Worm (Caenorhabditis elegans) whole organism, early embryonic: ENCODE results near the gene unc-1.

Experiments used
- F13C5.2 ChIP-seq: sonication (generic microtip); optimal IDR thresholded peaks from 2 replicates; lab custom pipeline; 2017; ENCODE audit warnings: mild to moderate bottlenecking, missing genetic modification characterization, inconsistent platforms, missing compliant biosample characterization
- aly-1 ChIP-seq: sonication (generic microtip); optimal IDR thresholded peaks from 2 replicates; lab custom pipeline; 2016; ENCODE audit warnings: missing genetic modification characterization, missing compliant biosample characterization
- ama-1 ChIP-seq: fragments of 150-350 bp; optimal IDR thresholded peaks from 2 replicates; lab custom pipeline; 2014
- ceh-13 ChIP-seq: fragments of 200-800 bp; sonication (Bioruptor generic); optimal IDR thresholded peaks from 2 replicates; lab custom pipeline; 2018; ENCODE audit warnings: mild to moderate bottlenecking, missing genetic modification characterization, missing compliant biosample characterization
- ceh-36 ChIP-seq: sonication (generic microtip); optimal IDR thresholded peaks from 2 replicates; lab custom pipeline; 2016; ENCODE audit warnings: missing genetic modification characterization, inconsistent platforms, missing compliant biosample characterization
- ets-7 ChIP-seq: sonication (generic microtip); optimal IDR thresholded peaks from 2 replicates; lab custom pipeline; 2016; ENCODE audit warnings: missing genotype, missing genetic modification characterization, missing compliant biosample characterization
- flt-1 ChIP-seq: fragments of 200-800 bp; sonication (Bioruptor generic); IDR thresholded peaks from 2 replicates; pipeline ENCODE4 v1.3.6; 2022; ENCODE audit warnings: missing genetic modification characterization, missing compliant biosample characterization
- hmbx-1 ChIP-seq: sonication (generic microtip); optimal IDR thresholded peaks from 2 replicates; lab custom pipeline; 2016; ENCODE audit warnings: mild to moderate bottlenecking, missing genetic modification characterization, missing compliant biosample characterization
- hnd-1 ChIP-seq: sonication (generic microtip); optimal IDR thresholded peaks from 2 replicates; lab custom pipeline; 2016; ENCODE audit warnings: missing genetic modification characterization, missing compliant biosample characterization
- pes-1 ChIP-seq: fragments of 200-800 bp; sonication (Bioruptor generic); IDR thresholded peaks from 2 replicates; pipeline ENCODE4 v1.3.6; 2022; ENCODE audit warnings: missing genetic modification reagents, missing genetic modification characterization, missing compliant biosample characterization
- scrt-1 ChIP-seq: fragments of 200-800 bp; sonication (Bioruptor generic); IDR thresholded peaks from 2 replicates; pipeline ENCODE4 v1.3.6; 2022; ENCODE audit warnings: missing genetic modification characterization, missing compliant biosample characterization
- tbx-11 ChIP-seq: fragments of 200-800 bp; sonication (Bioruptor generic); IDR thresholded peaks from 2 replicates; pipeline ENCODE4 v1.3.6; 2022; ENCODE audit warnings: missing genetic modification characterization, missing compliant biosample characterization
- tbx-37 ChIP-seq: fragments of 200-800 bp; sonication (Bioruptor generic); conservative IDR thresholded peaks from 2 replicates; pipeline ENCODE4 v1.3.6; 2022; ENCODE audit warnings: missing genetic modification reagents, missing genetic modification characterization, missing compliant biosample characterization

- TF ChIP-seq ets-7 (tag; lab: Kevin White, UChicago) (no peak), scrt-1 (GFP tag; lab: Robert Waterston, UW) (no peak), ama-1 (no peak), F13C5.2 (tag; lab: Kevin White, UChicago) (no peak), ceh-36 (tag; lab: Kevin White, UChicago) (no peak), tbx-37 (GFP tag; lab: Robert Waterston, UW) (no peak), ceh-13 (GFP tag; lab: Kevin White, UChicago) (no peak), tbx-11 (GFP tag; lab: Robert Waterston, UW) (no peak), aly-1 (tag; lab: Kevin White, UChicago) (no peak), flt-1 (no peak), pes-1 (GFP tag; lab: Robert Waterston, UW) (no peak), hnd-1 (no peak), hmbx-1 (tag; lab: Kevin White, UChicago) (no peak)
These were observed 27.4 kb upstream of the unc-1 start for ce11 chrX:1089676-1090075.
